Worm (Caenorhabditis elegans): Measurements from ENCODE around the gene pept-1.

pept-1 gene

ce11 chrX:6450839-6451491 is 5.7 kb upstream of the pept-1 start, which contains the start of the genes grl-6 and K10C2.6:
Gene grl-6 (minus strand): TSS chrX:6450939.
Gene K10C2.6 (plus strand): TSS chrX:6451441.
- TF ChIP-seq ekl-4 (GFP tag; IDR thresholded peaks at IDR 0.05) (no peak), rec-8 (tag; optimal IDR thresholded peaks at IDR 0.05) (no peak), nhr-90 (tag; optimal IDR thresholded peaks at IDR 0.05) (no peak), mel-28 (tag; optimal IDR thresholded peaks at IDR 0.05; ENCODE audit: borderline replicate concordance) (no peak), egl-18 (GFP tag; IDR thresholded peaks at IDR 0.05) (no peak), F57C9.4 (tag; optimal IDR thresholded peaks at IDR 0.05) (no peak), Y53G8AR.9 (GFP tag; conservative IDR thresholded peaks at IDR 0.05) (no peak), hsf-1 (GFP tag; IDR thresholded peaks at IDR 0.05) (no peak), let-526 (GFP tag; IDR thresholded peaks at IDR 0.05) (no peak), attf-3 (GFP tag; conservative IDR thresholded peaks at IDR 0.05) (no peak), ZK185.1 (tag; optimal IDR thresholded peaks at IDR 0.05; ENCODE audit: poor library complexity, severe bottlenecking) (no peak)

ce11 chrX:6455157-6455556 is 1.5 kb upstream of the pept-1 start, which contains the start of gene nas-33:
Gene nas-33 (minus strand): TSS chrX:6455257.
- no peak for TF ChIP-seq tlf-1 (GFP tag; optimal IDR thresholded peaks at IDR 0.05)
- TF ChIP-seq ztf-26 (tag; optimal IDR thresholded peaks at IDR 0.05), result no peak
- TF ChIP-seq F37B4.10 (GFP tag; IDR thresholded peaks at IDR 0.05), result no peak
- no peak for TF ChIP-seq cebp-2 (GFP tag; IDR thresholded peaks at IDR 0.05)
- TF ChIP-seq xnd-1 (tag; optimal IDR thresholded peaks at IDR 0.05), result no peak
- no peak for TF ChIP-seq pha-4 (tag; optimal IDR thresholded peaks at IDR 0.05)
- TF ChIP-seq nhr-120 (GFP tag; IDR thresholded peaks at IDR 0.05), result no peak
- TF ChIP-seq lin-26 (GFP tag; IDR thresholded peaks at IDR 0.05), result no peak
- no peak for TF ChIP-seq sdz-38 (tag; optimal IDR thresholded peaks at IDR 0.05)
- TF ChIP-seq Y53F4B.3 (GFP tag; IDR thresholded peaks at IDR 0.05), result no peak
- no peak for TF ChIP-seq T26A5.8 (tag; optimal IDR thresholded peaks at IDR 0.05)
- no peak for TF ChIP-seq ama-1 (optimal IDR thresholded peaks at IDR 0.05)
- TF ChIP-seq ama-1 (GFP tag; optimal IDR thresholded peaks at IDR 0.05), result no peak
- no peak for TF ChIP-seq aptf-2 (GFP tag; conservative IDR thresholded peaks at IDR 0.05)
- no peak for TF ChIP-seq atf-7 (tag; optimal IDR thresholded peaks at IDR 0.05)
- no peak for TF ChIP-seq let-526 (GFP tag; IDR thresholded peaks at IDR 0.05)
- no peak for TF ChIP-seq snpc-1.3 (tag; optimal IDR thresholded peaks at IDR 0.05; ENCODE audit: insufficient read depth)
- TF ChIP-seq F22D6.2 (tag; optimal IDR thresholded peaks at IDR 0.05), result no peak
- TF ChIP-seq ceh-27 (GFP tag; optimal IDR thresholded peaks at IDR 0.05), result no peak
- TF ChIP-seq snpc-4 (GFP tag; optimal IDR thresholded peaks at IDR 0.05), result no peak
- no peak for TF ChIP-seq snpc-4 (tag; optimal IDR thresholded peaks at IDR 0.05)

- TF ChIP-seq fkh-3 (tag; optimal IDR thresholded peaks at IDR 0.05), result no peak
- no peak for TF ChIP-seq F10E7.11 (tag; optimal IDR thresholded peaks at IDR 0.05)
- no peak for TF ChIP-seq K11D2.4 (GFP tag; IDR thresholded peaks at IDR 0.05)
- no peak for TF ChIP-seq ztf-26 (tag; optimal IDR thresholded peaks at IDR 0.05)
- no peak for TF ChIP-seq hsf-1 (GFP tag; IDR thresholded peaks at IDR 0.05)
- TF ChIP-seq cebp-1 (GFP tag; IDR thresholded peaks at IDR 0.05), result no peak
- TF ChIP-seq cebp-1 (tag; optimal IDR thresholded peaks at IDR 0.05), result no peak
- no peak for TF ChIP-seq C17E4.6 (GFP tag; IDR thresholded peaks at IDR 0.05)
- TF ChIP-seq Y95B8A.8 (GFP tag; IDR thresholded peaks at IDR 0.05), result no peak
- no peak for TF ChIP-seq ceh-79 (tag; optimal IDR thresholded peaks at IDR 0.05)
- TF ChIP-seq F49E8.2 (tag; optimal IDR thresholded peaks at IDR 0.05; ENCODE audit: insufficient read depth), result no peak
- no peak for TF ChIP-seq hlh-12 (tag; optimal IDR thresholded peaks at IDR 0.05)
- no peak for TF ChIP-seq C06A6.2 (GFP tag; conservative IDR thresholded peaks at IDR 0.05)
- no peak for TF ChIP-seq Y53G8AR.9 (GFP tag; conservative IDR thresholded peaks at IDR 0.05)
- TF ChIP-seq F39B2.1 (GFP tag; IDR thresholded peaks at IDR 0.05), result no peak
- no peak for TF ChIP-seq attf-3 (GFP tag; conservative IDR thresholded peaks at IDR 0.05)
- no peak for TF ChIP-seq ccch-3 (GFP tag; optimal IDR thresholded peaks at IDR 0.05)
Measured at ce11 chrX:6458001-6458400, 1.3 kb downstream of the pept-1 start.

Data from whole organism, young adult.